Fruit fly (Drosophila melanogaster) whole organism, adult: ENCODE results near the gene ssp.

Experiments used
- CG11617 ChIP-seq: fragments of 200-800 bp; sonication (Bioruptor generic); optimal IDR thresholded peaks from 2 replicates; lab custom pipeline; 2017; ENCODE audit warnings: mild to moderate bottlenecking, missing biosample characterization, missing genetic modification reagents, missing genetic modification characterization
- CG14711 ChIP-seq: fragments of 200-800 bp; sonication (Bioruptor generic); optimal IDR thresholded peaks from 2 replicates; lab custom pipeline; 2018; ENCODE audit warnings: missing biosample characterization, mild to moderate bottlenecking, missing genetic modification characterization, moderate library complexity
- CG7101 ChIP-seq: fragments of 200-800 bp; sonication (Bioruptor generic); optimal IDR thresholded peaks from 2 replicates; lab custom pipeline; 2018; ENCODE audit warnings: missing biosample characterization, mild to moderate bottlenecking, missing genetic modification characterization, moderate library complexity
- Clk ChIP-seq: fragments of 200-800 bp; sonication (Bioruptor generic); optimal IDR thresholded peaks from 2 replicates; lab custom pipeline; 2017; ENCODE audit warnings: missing biosample characterization, missing genetic modification characterization
- Crg-1 ChIP-seq: fragments of 200-800 bp; sonication (Bioruptor generic); optimal IDR thresholded peaks from 2 replicates; lab custom pipeline; 2016; ENCODE audit warnings: missing biosample characterization, missing genetic modification characterization
- pad ChIP-seq: fragments of 200-800 bp; sonication (Bioruptor generic); optimal IDR thresholded peaks from 3 replicates; lab custom pipeline; 2017; ENCODE audit warnings: missing biosample characterization, missing genetic modification characterization, mild to moderate bottlenecking, moderate library complexity, missing genetic modification reagents

DNA sequence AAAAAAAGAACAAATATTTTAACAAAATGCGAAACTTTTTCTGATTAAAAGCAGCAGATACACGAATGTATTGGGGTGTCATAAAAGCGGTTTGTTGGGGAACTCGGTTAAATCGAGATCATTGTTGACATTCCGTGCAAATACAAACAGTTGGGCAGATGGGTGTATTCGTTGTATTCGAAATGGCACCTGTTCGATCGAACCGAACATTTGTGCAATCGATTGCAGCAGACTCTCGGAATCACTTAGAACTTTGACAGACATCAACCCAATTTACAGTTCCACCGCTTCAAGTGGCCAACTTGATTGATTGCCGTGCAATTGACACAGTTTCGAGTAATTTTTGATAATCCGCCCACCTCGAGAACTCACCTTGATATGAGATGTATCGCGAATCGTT, 37.6 kb upstream of the ssp start:
- no peak for TF ChIP-seq Crg-1
- no peak for TF ChIP-seq CG11617 (GFP tag; lab: Kevin White, UChicago)
- no peak for TF ChIP-seq CG14711
- no peak for TF ChIP-seq Clk (GFP tag; lab: Kevin White, UChicago)
- TF ChIP-seq CG7101, result no peak
- TF ChIP-seq pad, result no peak
